Fruit fly (Drosophila melanogaster): ENCODE results near the gene CG42564.

- TF ChIP-seq insv (optimal IDR thresholded peaks at IDR 0.05) (no peak), psq (optimal IDR thresholded peaks at IDR 0.05) (no peak), Sin3A (optimal IDR thresholded peaks at IDR 0.05) (no peak), Myc (optimal IDR thresholded peaks at IDR 0.05) (no peak)
Observed at dm6 chr3R:6368550-6369238, 5.6 kb upstream of the CG42564 start, which contains the start of gene CG10286.
